Fruit fly (Drosophila melanogaster) S2 (cell line): Measurements from ENCODE around the gene FoxL1.

Experiments
- CG8478 ChIP-seq: fragments of >200 bp; optimal IDR thresholded peaks from 2 replicates; lab custom pipeline; 2018
- CTCF ChIP-seq, 2 experiments: fragments of >200 bp; optimal IDR thresholded peaks; 2 replicates each; lab custom pipeline; 2018

DNA sequence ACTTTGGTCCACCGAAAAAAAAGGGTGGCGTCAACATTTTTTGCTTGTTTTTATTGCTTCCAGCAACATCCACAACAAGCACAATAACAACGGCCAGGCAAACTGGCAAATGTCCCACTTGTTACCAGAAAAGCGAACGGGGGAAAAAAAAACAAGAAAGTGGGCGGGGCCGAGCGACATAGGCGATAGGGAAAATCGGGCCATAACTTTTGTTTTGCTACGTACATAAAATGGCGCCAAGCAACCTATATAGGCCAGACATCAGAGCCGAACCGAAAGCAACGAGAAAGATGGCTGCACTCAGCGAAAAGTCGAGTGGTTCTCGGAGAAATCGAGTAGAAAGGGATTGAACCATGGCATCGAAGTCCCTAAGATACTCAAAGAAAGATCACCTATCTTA lies 11.4 kb upstream of the FoxL1 start:
- TF ChIP-seq CG8478 (lab: Kevin White, UChicago) (no peak), CTCF (optimal IDR thresholded peaks at IDR 0.05; lab: Kevin White, UChicago) (no peak)
